Worm (Caenorhabditis elegans) whole organism, L4 larva: Measurements from ENCODE around the gene meg-2.

Experiments
- F10B5.3 ChIP-seq: sonication (generic microtip); optimal IDR thresholded peaks from 2 replicates; lab custom pipeline; 2016; ENCODE audit warnings: mild to moderate bottlenecking, missing genetic modification characterization, missing compliant biosample characterization
- Y5F2A.4 ChIP-seq: fragments of 200-800 bp; sonication (Bioruptor generic); optimal IDR thresholded peaks from 2 replicates; lab custom pipeline; 2018; ENCODE audit warnings: mild to moderate bottlenecking, missing genetic modification characterization, missing compliant biosample characterization
- Y75B8A.6 ChIP-seq: fragments of 200-800 bp; sonication (Bioruptor generic); IDR thresholded peaks from 2 replicates; pipeline ENCODE4 v1.3.6; 2022; ENCODE audit warnings: missing genetic modification reagents, missing genetic modification characterization, missing compliant biosample characterization
- ZK546.5 ChIP-seq, 2 experiments: sonication (generic microtip); optimal IDR thresholded peaks; 2 replicates each; lab custom pipeline; 2017; ENCODE audit warnings: missing biosample characterization in 2 of 2, missing genetic modification characterization in 2 of 2
- ama-1 ChIP-seq: fragments of 150-350 bp; optimal IDR thresholded peaks from 2 replicates; lab custom pipeline; 2014; ENCODE audit warnings: inconsistent platforms, mixed read lengths
- arid-1 ChIP-seq: fragments of 200-800 bp; sonication (Bioruptor generic); conservative IDR thresholded peaks from 2 replicates; pipeline ENCODE4 v1.3.6; 2022; ENCODE audit warnings: missing genetic modification reagents, missing genetic modification characterization, missing compliant biosample characterization
- ceh-32 ChIP-seq: sonication (generic microtip); optimal IDR thresholded peaks from 2 replicates; lab custom pipeline; 2016; ENCODE audit warnings: mild to moderate bottlenecking, missing genetic modification characterization, missing compliant biosample characterization; ENCODE audit not compliant: poor library complexity
- ceh-44 ChIP-seq: fragments of 200-800 bp; sonication (Bioruptor generic); IDR thresholded peaks from 2 replicates; pipeline ENCODE4 v1.3.6; 2022; ENCODE audit warnings: missing genetic modification reagents, missing genetic modification characterization, missing compliant biosample characterization
- ctbp-1 ChIP-seq: fragments of 200-800 bp; sonication (Bioruptor generic); IDR thresholded peaks from 2 replicates; pipeline ENCODE4 v1.3.6; 2022; ENCODE audit warnings: missing genetic modification reagents, missing genetic modification characterization, missing compliant biosample characterization
- daf-12 ChIP-seq: fragments of 150-350 bp; optimal IDR thresholded peaks from 2 replicates; lab custom pipeline; 2014; ENCODE audit warnings: missing biosample characterization, missing genetic modification reagents, missing genetic modification characterization
- daf-16 ChIP-seq, 3 experiments: sonication (generic microtip); optimal IDR thresholded peaks; 2 replicates each; lab custom pipeline; 2016 to 2017; ENCODE audit warnings: missing genetic modification characterization in 3 of 3, missing genetic modification reagents in 3 of 3, mild to moderate bottlenecking in 2 of 3, missing compliant biosample characterization in 2 of 3, missing biosample characterization in 1 of 3, moderate library complexity in 1 of 3
- duxl-1 ChIP-seq: sonication (generic microtip); optimal IDR thresholded peaks from 2 replicates; lab custom pipeline; 2016; ENCODE audit warnings: mild to moderate bottlenecking, missing genetic modification characterization, moderate library complexity, missing compliant biosample characterization; ENCODE audit not compliant: poor library complexity
- egl-27 ChIP-seq: sonication (generic microtip); optimal IDR thresholded peaks from 3 replicates; lab custom pipeline; 2017; ENCODE audit warnings: missing biosample characterization, missing genetic modification reagents, missing genetic modification characterization
- egl-43 ChIP-seq: fragments of 200-800 bp; sonication (Bioruptor generic); IDR thresholded peaks from 2 replicates; pipeline ENCODE4 v1.3.6; 2022; ENCODE audit warnings: missing genetic modification reagents, missing genetic modification characterization, missing compliant biosample characterization
- gei-8 ChIP-seq: fragments of 200-800 bp; sonication (Bioruptor generic); optimal IDR thresholded peaks from 2 replicates; lab custom pipeline; 2018; ENCODE audit warnings: mild to moderate bottlenecking, missing genetic modification characterization, missing compliant biosample characterization
- hlh-11 ChIP-seq: fragments of 200-800 bp; sonication (Bioruptor generic); optimal IDR thresholded peaks from 2 replicates; lab custom pipeline; 2018; ENCODE audit warnings: mild to moderate bottlenecking, missing genetic modification characterization, missing compliant biosample characterization
- hmg-1.1 ChIP-seq: fragments of 200-800 bp; sonication (Bioruptor generic); IDR thresholded peaks from 2 replicates; pipeline ENCODE4 v1.3.6; 2022; ENCODE audit warnings: missing genetic modification reagents, missing genetic modification characterization, missing compliant biosample characterization
- jun-1 ChIP-seq: fragments of 150-350 bp; optimal IDR thresholded peaks from 2 replicates; lab custom pipeline; 2014; ENCODE audit warnings: missing biosample characterization, missing genetic modification reagents, missing genetic modification characterization
- lin-13 ChIP-seq: fragments of 150-350 bp; optimal IDR thresholded peaks from 2 replicates; lab custom pipeline; 2014; ENCODE audit warnings: missing biosample characterization, missing genetic modification reagents, missing genetic modification characterization
- lin-15B ChIP-seq: fragments of 150-350 bp; sonication (generic microtip); optimal IDR thresholded peaks from 3 replicates; lab custom pipeline; 2014; ENCODE audit warnings: missing biosample characterization, missing genetic modification characterization
- lin-29 ChIP-seq: fragments of 200-800 bp; sonication (Bioruptor generic); IDR thresholded peaks from 2 replicates; pipeline ENCODE4 v1.3.6; 2022; ENCODE audit warnings: missing genetic modification reagents, missing genetic modification characterization, missing compliant biosample characterization
- lir-3 ChIP-seq: sonication (generic microtip); optimal IDR thresholded peaks from 2 replicates; lab custom pipeline; 2016; ENCODE audit warnings: mild to moderate bottlenecking, missing genetic modification characterization, missing compliant biosample characterization
- madf-9 ChIP-seq: fragments of 200-800 bp; sonication (Bioruptor generic); conservative IDR thresholded peaks from 2 replicates; pipeline ENCODE4 v1.3.6; 2022; ENCODE audit warnings: missing genetic modification reagents, missing genetic modification characterization, missing compliant biosample characterization
- mdt-29 ChIP-seq: fragments of 200-800 bp; sonication (Bioruptor generic); IDR thresholded peaks from 2 replicates; pipeline ENCODE4 v1.3.6; 2022; ENCODE audit warnings: missing genetic modification reagents, missing genetic modification characterization, missing compliant biosample characterization
- mes-2 ChIP-seq: sonication (generic microtip); optimal IDR thresholded peaks from 2 replicates; lab custom pipeline; 2016; ENCODE audit warnings: missing genotype, mild to moderate bottlenecking, missing genetic modification characterization, missing compliant biosample characterization; ENCODE audit not compliant: poor library complexity, severe bottlenecking
- mxl-2 ChIP-seq: fragments of 200-800 bp; sonication (Bioruptor generic); conservative IDR thresholded peaks from 2 replicates; pipeline ENCODE4 v1.3.6; 2022; ENCODE audit warnings: missing genetic modification reagents, missing genetic modification characterization, missing compliant biosample characterization
- nhr-11 ChIP-seq: fragments of 150-350 bp; optimal IDR thresholded peaks from 2 replicates; lab custom pipeline; 2014; ENCODE audit warnings: missing biosample characterization, missing genetic modification characterization
- nhr-111 ChIP-seq: fragments of 200-800 bp; sonication (Bioruptor generic); optimal IDR thresholded peaks from 2 replicates; lab custom pipeline; 2018; ENCODE audit warnings: mild to moderate bottlenecking, missing genetic modification characterization, missing compliant biosample characterization
- nhr-237 ChIP-seq: sonication (generic microtip); optimal IDR thresholded peaks from 2 replicates; lab custom pipeline; 2017; ENCODE audit warnings: missing biosample characterization, missing genetic modification characterization
- nhr-25 ChIP-seq: sonication (generic microtip); optimal IDR thresholded peaks from 2 replicates; lab custom pipeline; 2017; ENCODE audit warnings: missing genetic modification characterization, mild to moderate bottlenecking, missing compliant biosample characterization, antibody characterized with exemption, moderate library complexity, borderline replicate concordance; ENCODE audit not compliant: insufficient read depth
- nhr-28 ChIP-seq: fragments of 150-350 bp; optimal IDR thresholded peaks from 2 replicates; lab custom pipeline; 2014; ENCODE audit warnings: missing biosample characterization, missing genetic modification characterization
- nhr-48 ChIP-seq: sonication (generic microtip); optimal IDR thresholded peaks from 2 replicates; lab custom pipeline; 2016; ENCODE audit warnings: mild to moderate bottlenecking, missing genetic modification characterization, missing compliant biosample characterization
- nhr-76 ChIP-seq: fragments of 150-350 bp; optimal IDR thresholded peaks from 2 replicates; lab custom pipeline; 2014; ENCODE audit warnings: missing biosample characterization, missing genetic modification characterization
- php-3 ChIP-seq: fragments of 200-800 bp; sonication (Bioruptor generic); IDR thresholded peaks from 2 replicates; pipeline ENCODE4 v1.3.6; 2022; ENCODE audit warnings: missing genetic modification reagents, missing genetic modification characterization, missing compliant biosample characterization
- set-16 ChIP-seq: fragments of 200-800 bp; sonication (Bioruptor generic); IDR thresholded peaks from 2 replicates; pipeline ENCODE4 v1.3.6; 2022; ENCODE audit warnings: missing genetic modification reagents, missing genetic modification characterization, missing compliant biosample characterization
- snpc-4 ChIP-seq: fragments of 150-350 bp; optimal IDR thresholded peaks from 2 replicates; lab custom pipeline; 2014; ENCODE audit warnings: missing biosample characterization, missing genetic modification characterization
- spr-3 ChIP-seq: fragments of 200-800 bp; sonication (Bioruptor generic); optimal IDR thresholded peaks from 2 replicates; lab custom pipeline; 2018; ENCODE audit warnings: mild to moderate bottlenecking, missing genetic modification characterization, missing compliant biosample characterization
- unc-62 ChIP-seq, 3 experiments: fragments of 150-350 bp in 1 of 3; sonication (generic microtip); optimal IDR thresholded peaks in 2 of 3; peaks in 1 of 3; 1 replicate in 1 of 3; 2 replicates in 2 of 3; lab custom pipeline; 2014 to 2017; ENCODE audit warnings: missing biosample characterization in 3 of 3, missing genetic modification characterization in 3 of 3, missing genetic modification reagents in 3 of 3, missing genotype in 1 of 3
- zip-11 ChIP-seq: fragments of 200-800 bp; sonication (Bioruptor generic); IDR thresholded peaks from 2 replicates; pipeline ENCODE4 v1.3.6; 2022; ENCODE audit warnings: missing genetic modification characterization, missing compliant biosample characterization
- ztf-7 ChIP-seq: fragments of 150-350 bp; optimal IDR thresholded peaks from 2 replicates; lab custom pipeline; 2014; ENCODE audit warnings: missing biosample characterization, missing genetic modification characterization

meg-2 gene

DNA sequence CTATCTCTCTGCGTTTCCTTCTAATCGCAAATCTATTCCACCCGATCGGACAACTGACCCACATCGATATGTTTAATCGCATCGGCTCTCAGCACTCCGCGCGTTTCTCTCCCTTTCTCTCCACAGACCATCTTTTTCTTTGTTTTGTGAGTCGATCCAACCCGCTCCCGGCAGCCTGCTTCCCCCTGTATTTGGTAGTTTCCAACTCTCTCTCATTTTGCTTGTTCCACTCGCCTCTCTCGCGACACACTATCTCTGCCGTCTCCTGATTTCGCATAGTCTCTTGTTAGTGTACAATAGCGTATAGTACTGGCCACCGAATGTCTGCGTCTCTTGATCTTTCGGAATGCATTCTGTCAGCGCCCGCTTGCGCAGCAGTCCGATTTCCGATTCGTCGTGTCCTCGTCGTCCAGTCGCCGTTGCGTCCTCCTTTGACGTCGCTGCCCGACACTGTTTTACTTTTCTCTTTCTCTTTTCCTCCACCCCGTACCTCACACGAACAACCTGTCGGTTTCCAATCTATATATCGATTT, 24.8 kb upstream of the meg-2 start (continued):
- TF ChIP-seq Y75B8A.6 (no peak), nhr-76 (tag; lab: Kevin White, UChicago) (no peak), ama-1 (no peak), lin-15B (tag; lab: Kevin White, UChicago) (no peak), mdt-29 (GFP tag; lab: Robert Waterston, UW) (no peak), duxl-1 (no peak), arid-1 (GFP tag; lab: Robert Waterston, UW) (no peak), snpc-4 (tag; lab: Kevin White, UChicago) (no peak), jun-1 (peak; percentile 55), set-16 (GFP tag; lab: Robert Waterston, UW) (peak; percentile 38), nhr-28 (peak; percentile 56), spr-3 (no peak), ctbp-1 (no peak), lin-13 (GFP tag; lab: Kevin White, UChicago) (no peak), php-3 (GFP tag; lab: Robert Waterston, UW) (peak; percentile 49; the same call in 1 of the 2 replicates), lin-29 (GFP tag; lab: Robert Waterston, UW) (0 out of 2 replicates have a peak, but pooled peaks have one; percentile 33), nhr-11 (tag; lab: Kevin White, UChicago) (no peak), daf-16 (GFP tag; optimal IDR thresholded peaks at IDR 0.05; lab: Kevin White, UChicago) (no peak), daf-16 (tag; optimal IDR thresholded peaks at IDR 0.05; lab: Kevin White, UChicago) (peak; percentile 39), nhr-48 (tag; lab: Kevin White, UChicago) (no peak), F10B5.3 (tag; lab: Kevin White, UChicago) (no peak), ZK546.5 (tag; optimal IDR thresholded peaks at IDR 0.05; lab: Kevin White, UChicago) (no peak)

DNA sequence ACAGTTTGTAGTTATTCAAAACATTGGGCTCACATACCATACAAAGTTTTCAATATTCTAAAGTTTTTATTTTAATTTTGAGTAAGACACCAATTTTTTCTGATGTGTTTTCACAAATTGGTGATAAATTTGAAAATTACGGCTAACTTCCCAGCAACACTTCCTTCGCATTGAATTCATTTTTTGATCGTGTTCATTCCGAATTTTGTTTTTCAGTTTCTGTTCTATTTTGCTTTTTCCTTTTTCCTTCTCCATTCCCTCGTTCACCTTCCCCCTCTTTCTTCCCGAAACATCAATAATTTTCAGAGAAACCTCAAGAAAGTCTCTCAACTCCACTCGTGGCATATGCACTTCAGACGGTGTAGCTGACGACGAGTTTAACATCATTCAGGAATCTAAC, 22.9 kb upstream of the meg-2 start, which contains the start of gene alg-1:
Gene alg-1, plus strand, starts transcription at position 301 of the 400 bp plus-strand sequence.
- TF ChIP-seq lin-15B (tag; lab: Kevin White, UChicago), result no peak
- TF ChIP-seq ama-1, result no peak
- no peak for TF ChIP-seq arid-1 (GFP tag; lab: Robert Waterston, UW)
- no peak for TF ChIP-seq nhr-25 (tag; lab: Kevin White, UChicago)
- TF ChIP-seq nhr-48 (tag; lab: Kevin White, UChicago), result no peak
- TF ChIP-seq ceh-32, result no peak
- no peak for TF ChIP-seq hlh-11 (tag; lab: Kevin White, UChicago)
- no peak for TF ChIP-seq nhr-237 (tag; lab: Kevin White, UChicago)
- TF ChIP-seq gei-8 (GFP tag; lab: Kevin White, UChicago), result no peak
- TF ChIP-seq nhr-76 (tag; lab: Kevin White, UChicago), result no peak

DNA sequence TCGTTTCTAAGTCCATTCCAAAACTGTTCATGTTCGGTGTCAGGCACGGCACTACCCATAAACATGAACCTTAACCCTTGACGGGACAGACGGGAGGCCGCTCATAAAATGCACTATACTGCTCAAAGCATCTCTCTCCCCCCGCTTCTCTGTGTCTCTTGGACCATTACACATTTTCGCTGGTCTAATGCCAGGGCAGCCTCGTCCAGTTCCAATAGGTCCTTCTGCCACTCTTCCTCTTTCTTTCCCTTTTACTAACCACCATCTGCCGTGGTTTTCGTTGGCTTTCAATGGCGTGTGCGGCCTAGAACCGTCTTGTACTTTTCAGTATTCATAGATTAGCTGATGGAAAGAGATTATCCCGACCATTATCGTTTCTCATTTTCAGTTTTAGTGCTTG, 22.2 kb upstream of the meg-2 start:
- no peak for TF ChIP-seq zip-11 (GFP tag; lab: Robert Waterston, UW)
- TF ChIP-seq egl-43, result peak; percentile 65
- no peak for TF ChIP-seq F10B5.3 (tag; lab: Kevin White, UChicago)
- TF ChIP-seq mes-2, result peak; percentile 14
- TF ChIP-seq unc-62 (GFP tag; optimal IDR thresholded peaks at IDR 0.05 in 1 of 2; lab: Kevin White, UChicago), result peak in 1 of 2 experiments; percentile 72
- no peak for TF ChIP-seq unc-62 (tag; optimal IDR thresholded peaks at IDR 0.05; lab: Kevin White, UChicago)
- 0 out of 2 replicates have a peak, but pooled peaks have one; percentile 34 for TF ChIP-seq php-3 (GFP tag; lab: Robert Waterston, UW)
- peak; percentile 47; the same call in 1 of the 2 replicates for TF ChIP-seq hmg-1.1 (GFP tag; lab: Robert Waterston, UW)
- no peak for TF ChIP-seq Y75B8A.6

DNA sequence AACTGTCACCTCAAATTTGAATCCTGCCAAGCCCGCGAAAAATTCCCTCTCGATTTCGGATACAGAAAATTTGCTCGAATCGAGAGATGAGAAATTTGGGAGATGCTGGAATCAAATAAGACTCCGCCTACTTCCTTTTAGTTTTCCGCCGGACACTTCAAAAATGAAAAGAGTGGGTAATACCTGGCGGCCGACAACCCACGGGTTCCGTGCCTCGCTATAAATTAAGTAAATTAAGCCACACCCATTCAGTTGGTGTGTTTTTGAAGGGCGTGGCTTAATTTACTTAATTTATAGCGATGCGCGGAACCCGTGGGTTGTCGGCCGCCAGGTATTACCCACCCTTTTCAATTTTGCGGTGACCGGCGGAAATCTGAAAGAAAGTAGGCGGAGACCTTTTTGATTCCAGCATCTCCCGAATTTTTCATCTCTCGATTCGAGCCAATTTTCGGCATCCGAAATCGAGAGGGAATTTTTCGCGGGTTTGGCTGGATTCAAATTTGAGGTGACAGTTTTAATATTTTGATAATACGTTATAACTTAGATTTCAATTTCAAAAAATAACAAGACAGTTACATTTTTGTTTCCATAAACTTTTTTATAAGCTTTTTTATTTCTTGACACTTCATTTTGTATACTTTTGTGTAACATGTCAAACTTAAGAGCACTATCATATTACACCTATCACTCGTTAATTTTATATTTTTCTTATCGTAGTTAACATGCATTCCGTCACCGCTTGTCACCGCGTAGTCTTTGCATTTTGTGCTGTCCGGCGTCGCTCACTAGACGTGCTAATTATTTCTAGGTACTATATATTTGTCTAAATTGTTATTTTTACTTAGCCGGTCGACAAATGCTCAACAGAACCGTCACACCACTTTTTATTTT, 21.0 kb upstream of the meg-2 start:
- TF ChIP-seq egl-27 (tag; lab: Kevin White, UChicago) (no peak), ztf-7 (tag; lab: Kevin White, UChicago) (no peak), mxl-2 (GFP tag; lab: Robert Waterston, UW) (no peak), nhr-76 (tag; lab: Kevin White, UChicago) (no peak), Y5F2A.4 (GFP tag; lab: Kevin White, UChicago) (no peak), nhr-111 (GFP tag; lab: Kevin White, UChicago) (no peak), ceh-44 (no peak), madf-9 (GFP tag; lab: Robert Waterston, UW) (no peak), lir-3 (no peak), duxl-1 (no peak), arid-1 (GFP tag; lab: Robert Waterston, UW) (no peak), ama-1 (no peak), mes-2 (no peak), daf-12 (tag; lab: Kevin White, UChicago) (no peak), ceh-32 (no peak), daf-16 (GFP tag; optimal IDR thresholded peaks at IDR 0.05; lab: Kevin White, UChicago) (peak in 1 of 2 experiments; percentile 9), daf-16 (tag; optimal IDR thresholded peaks at IDR 0.05; lab: Kevin White, UChicago) (peak; percentile 61)
